Worm (Caenorhabditis elegans) whole organism, L4 larva: Measurements from ENCODE around the gene C03F11.2.
A peak's percentile ranks its signal among the peaks of the same experiment; 100 is the strongest.

Experiments
- T20F7.1 ChIP-seq: fragments of 200-800 bp; sonication (Bioruptor generic); optimal IDR thresholded peaks from 2 replicates; lab custom pipeline; 2018; ENCODE audit warnings: mild to moderate bottlenecking, missing genetic modification characterization, missing compliant biosample characterization
- T26A8.4 ChIP-seq: fragments of 200-800 bp; sonication (Bioruptor generic); IDR thresholded peaks from 2 replicates; pipeline ENCODE4 v1.3.6; 2022; ENCODE audit warnings: missing genetic modification characterization, missing compliant biosample characterization
- Y105C5A.15 ChIP-seq: fragments of 200-800 bp; sonication (Bioruptor generic); IDR thresholded peaks from 2 replicates; pipeline ENCODE4 v1.3.6; 2022; ENCODE audit warnings: missing genetic modification characterization, missing compliant biosample characterization
- Y5F2A.4 ChIP-seq: fragments of 200-800 bp; sonication (Bioruptor generic); optimal IDR thresholded peaks from 2 replicates; lab custom pipeline; 2018; ENCODE audit warnings: mild to moderate bottlenecking, missing genetic modification characterization, missing compliant biosample characterization
- ZK337.2 ChIP-seq: fragments of 200-800 bp; sonication (Bioruptor generic); IDR thresholded peaks from 2 replicates; pipeline ENCODE4 v1.3.6; 2022; ENCODE audit warnings: missing genetic modification reagents, missing genetic modification characterization, missing compliant biosample characterization
- aha-1 ChIP-seq: fragments of 150-350 bp; peaks from one replicate; lab custom pipeline; 2014; ENCODE audit warnings: missing biosample characterization, missing genetic modification characterization
- ama-1 ChIP-seq: fragments of 150-350 bp; optimal IDR thresholded peaks from 2 replicates; lab custom pipeline; 2014; ENCODE audit warnings: inconsistent platforms, mixed read lengths
- attf-4 ChIP-seq: sonication (generic microtip); optimal IDR thresholded peaks from 3 replicates; lab custom pipeline; 2017; ENCODE audit warnings: missing biosample characterization, missing genetic modification characterization
- ceh-20 ChIP-seq: fragments of 200-800 bp; sonication (Bioruptor generic); IDR thresholded peaks from 2 replicates; pipeline ENCODE4 v1.3.6; 2022; ENCODE audit warnings: missing genetic modification reagents, missing genetic modification characterization, missing compliant biosample characterization
- ceh-44 ChIP-seq: fragments of 200-800 bp; sonication (Bioruptor generic); IDR thresholded peaks from 2 replicates; pipeline ENCODE4 v1.3.6; 2022; ENCODE audit warnings: missing genetic modification reagents, missing genetic modification characterization, missing compliant biosample characterization
- ceh-62 ChIP-seq: sonication (generic microtip); optimal IDR thresholded peaks from 2 replicates; lab custom pipeline; 2017; ENCODE audit warnings: missing biosample characterization, missing genetic modification characterization
- cey-2 ChIP-seq: sonication (generic microtip); optimal IDR thresholded peaks from 3 replicates; lab custom pipeline; 2017; ENCODE audit warnings: missing genetic modification characterization, mild to moderate bottlenecking, missing compliant biosample characterization, antibody characterized with exemption, borderline replicate concordance; ENCODE audit not compliant: insufficient read depth
- ctbp-1 ChIP-seq: fragments of 200-800 bp; sonication (Bioruptor generic); IDR thresholded peaks from 2 replicates; pipeline ENCODE4 v1.3.6; 2022; ENCODE audit warnings: missing genetic modification reagents, missing genetic modification characterization, missing compliant biosample characterization
- dmd-9 ChIP-seq: fragments of 200-800 bp; sonication (Bioruptor generic); IDR thresholded peaks from 2 replicates; pipeline ENCODE4 v1.3.6; 2022; ENCODE audit warnings: missing genetic modification reagents, missing genetic modification characterization, missing compliant biosample characterization
- dpl-1 ChIP-seq: fragments of 150-350 bp; optimal IDR thresholded peaks from 2 replicates; lab custom pipeline; 2014; ENCODE audit warnings: missing biosample characterization, missing genetic modification reagents, missing genetic modification characterization
- dve-1 ChIP-seq: sonication (generic microtip); optimal IDR thresholded peaks from 2 replicates; lab custom pipeline; 2017; ENCODE audit warnings: antibody characterized with exemption, mild to moderate bottlenecking, missing genetic modification characterization, missing compliant biosample characterization; ENCODE audit not compliant: insufficient read depth
- egl-27 ChIP-seq: sonication (generic microtip); optimal IDR thresholded peaks from 3 replicates; lab custom pipeline; 2017; ENCODE audit warnings: missing biosample characterization, missing genetic modification reagents, missing genetic modification characterization
- egl-43 ChIP-seq: fragments of 200-800 bp; sonication (Bioruptor generic); IDR thresholded peaks from 2 replicates; pipeline ENCODE4 v1.3.6; 2022; ENCODE audit warnings: missing genetic modification reagents, missing genetic modification characterization, missing compliant biosample characterization
- fos-1 ChIP-seq: fragments of 150-350 bp; optimal IDR thresholded peaks from 2 replicates; lab custom pipeline; 2014; ENCODE audit warnings: missing biosample characterization, missing genetic modification characterization
- hlh-30 ChIP-seq: sonication (generic microtip); optimal IDR thresholded peaks from 2 replicates; lab custom pipeline; 2017; ENCODE audit warnings: antibody characterized with exemption, mild to moderate bottlenecking, missing genetic modification characterization, missing compliant biosample characterization; ENCODE audit not compliant: insufficient read depth
- hmg-1.1 ChIP-seq: fragments of 200-800 bp; sonication (Bioruptor generic); IDR thresholded peaks from 2 replicates; pipeline ENCODE4 v1.3.6; 2022; ENCODE audit warnings: missing genetic modification reagents, missing genetic modification characterization, missing compliant biosample characterization
- lim-7 ChIP-seq: fragments of 200-800 bp; sonication (Bioruptor generic); IDR thresholded peaks from 2 replicates; pipeline ENCODE4 v1.3.6; 2022; ENCODE audit warnings: missing genetic modification characterization, missing compliant biosample characterization
- lin-1 ChIP-seq: fragments of 200-800 bp; sonication (Bioruptor generic); IDR thresholded peaks from 2 replicates; pipeline ENCODE4 v1.3.6; 2022; ENCODE audit warnings: missing genetic modification reagents, missing genetic modification characterization, missing compliant biosample characterization
- lir-3 ChIP-seq: sonication (generic microtip); optimal IDR thresholded peaks from 2 replicates; lab custom pipeline; 2016; ENCODE audit warnings: mild to moderate bottlenecking, missing genetic modification characterization, missing compliant biosample characterization
- lsy-2 ChIP-seq, 2 experiments: fragments of 150-350 bp in 1 of 2; sonication (generic microtip) in 1 of 2; optimal IDR thresholded peaks; 2 replicates each; lab custom pipeline; 2014 to 2017; ENCODE audit warnings: missing biosample characterization in 2 of 2, missing genetic modification characterization in 2 of 2
- madf-5 ChIP-seq, 2 experiments: fragments of 200-800 bp; sonication (Bioruptor generic); IDR thresholded peaks; 2 replicates each; pipeline ENCODE4 v1.3.6; 2022; ENCODE audit warnings: missing compliant biosample characterization in 2 of 2, missing genetic modification characterization in 2 of 2
- madf-9 ChIP-seq: fragments of 200-800 bp; sonication (Bioruptor generic); conservative IDR thresholded peaks from 2 replicates; pipeline ENCODE4 v1.3.6; 2022; ENCODE audit warnings: missing genetic modification reagents, missing genetic modification characterization, missing compliant biosample characterization
- mdt-29 ChIP-seq: fragments of 200-800 bp; sonication (Bioruptor generic); IDR thresholded peaks from 2 replicates; pipeline ENCODE4 v1.3.6; 2022; ENCODE audit warnings: missing genetic modification reagents, missing genetic modification characterization, missing compliant biosample characterization
- mep-1 ChIP-seq: fragments of 150-350 bp; sonication (generic microtip); optimal IDR thresholded peaks from 3 replicates; lab custom pipeline; 2014; ENCODE audit warnings: missing biosample characterization, missing genetic modification characterization
- mes-2 ChIP-seq: sonication (generic microtip); optimal IDR thresholded peaks from 2 replicates; lab custom pipeline; 2016; ENCODE audit warnings: missing genotype, mild to moderate bottlenecking, missing genetic modification characterization, missing compliant biosample characterization; ENCODE audit not compliant: poor library complexity, severe bottlenecking
- nhr-10 ChIP-seq: fragments of 150-350 bp; optimal IDR thresholded peaks from 2 replicates; lab custom pipeline; 2014; ENCODE audit warnings: missing biosample characterization, missing genetic modification characterization
- nhr-111 ChIP-seq: fragments of 200-800 bp; sonication (Bioruptor generic); optimal IDR thresholded peaks from 2 replicates; lab custom pipeline; 2018; ENCODE audit warnings: mild to moderate bottlenecking, missing genetic modification characterization, missing compliant biosample characterization
- nhr-237 ChIP-seq: sonication (generic microtip); optimal IDR thresholded peaks from 2 replicates; lab custom pipeline; 2017; ENCODE audit warnings: missing biosample characterization, missing genetic modification characterization
- nhr-41 ChIP-seq: fragments of 200-800 bp; sonication (Bioruptor generic); IDR thresholded peaks from 2 replicates; pipeline ENCODE4 v1.3.6; 2022; ENCODE audit warnings: missing genetic modification reagents, missing genetic modification characterization, missing compliant biosample characterization
- nhr-42 ChIP-seq: fragments of 200-800 bp; sonication (Bioruptor generic); IDR thresholded peaks from 2 replicates; pipeline ENCODE4 v1.3.6; 2022; ENCODE audit warnings: missing genetic modification characterization, missing compliant biosample characterization
- nhr-48 ChIP-seq: sonication (generic microtip); optimal IDR thresholded peaks from 2 replicates; lab custom pipeline; 2016; ENCODE audit warnings: mild to moderate bottlenecking, missing genetic modification characterization, missing compliant biosample characterization
- nhr-6 ChIP-seq: fragments of 150-350 bp; optimal IDR thresholded peaks from 2 replicates; lab custom pipeline; 2014; ENCODE audit warnings: missing biosample characterization, missing genetic modification characterization
- pha-4 ChIP-seq, 2 experiments: fragments of 150-350 bp in 1 of 2; fragments of 200-800 bp in 1 of 2; sonication (Bioruptor generic) in 1 of 2; IDR thresholded peaks in 1 of 2; optimal IDR thresholded peaks in 1 of 2; 2 replicates each; pipeline versions ENCODE4 v1.3.6 to Lab custom; 2014 to 2022; ENCODE audit warnings: missing genetic modification characterization in 2 of 2, missing genetic modification reagents in 2 of 2, missing biosample characterization in 1 of 2, missing compliant biosample characterization in 1 of 2
- php-3 ChIP-seq: fragments of 200-800 bp; sonication (Bioruptor generic); IDR thresholded peaks from 2 replicates; pipeline ENCODE4 v1.3.6; 2022; ENCODE audit warnings: missing genetic modification reagents, missing genetic modification characterization, missing compliant biosample characterization
- pqm-1 ChIP-seq: sonication (generic microtip); optimal IDR thresholded peaks from 2 replicates; lab custom pipeline; 2017; ENCODE audit warnings: missing biosample characterization, missing genetic modification characterization
- saeg-2 ChIP-seq: fragments of 200-800 bp; sonication (Bioruptor generic); IDR thresholded peaks from 2 replicates; pipeline ENCODE4 v1.3.6; 2022; ENCODE audit warnings: missing genetic modification reagents, missing genetic modification characterization, missing compliant biosample characterization
- set-16 ChIP-seq: fragments of 200-800 bp; sonication (Bioruptor generic); IDR thresholded peaks from 2 replicates; pipeline ENCODE4 v1.3.6; 2022; ENCODE audit warnings: missing genetic modification reagents, missing genetic modification characterization, missing compliant biosample characterization
- spr-1 ChIP-seq: sonication (generic microtip); optimal IDR thresholded peaks from 2 replicates; lab custom pipeline; 2016; ENCODE audit warnings: mild to moderate bottlenecking, missing genetic modification characterization, missing compliant biosample characterization
- tag-97 ChIP-seq: fragments of 200-800 bp; sonication (Bioruptor generic); IDR thresholded peaks from 2 replicates; pipeline ENCODE4 v1.3.6; 2022; ENCODE audit warnings: missing genetic modification characterization, missing compliant biosample characterization
- tra-1 ChIP-seq: fragments of 200-800 bp; sonication (Bioruptor generic); IDR thresholded peaks from 2 replicates; pipeline ENCODE4 v1.3.6; 2022; ENCODE audit warnings: missing genetic modification reagents, missing genetic modification characterization, missing compliant biosample characterization
- vab-7 ChIP-seq: fragments of 200-800 bp; sonication (Bioruptor generic); IDR thresholded peaks from 2 replicates; pipeline ENCODE4 v1.3.6; 2022; ENCODE audit warnings: missing genetic modification reagents, missing genetic modification characterization, missing compliant biosample characterization
- zfp-3 ChIP-seq: fragments of 200-800 bp; sonication (Bioruptor generic); conservative IDR thresholded peaks from 2 replicates; pipeline ENCODE4 v1.3.6; 2022; ENCODE audit warnings: missing genetic modification reagents, missing genetic modification characterization, missing compliant biosample characterization
- zip-11 ChIP-seq: fragments of 200-800 bp; sonication (Bioruptor generic); IDR thresholded peaks from 2 replicates; pipeline ENCODE4 v1.3.6; 2022; ENCODE audit warnings: missing genetic modification characterization, missing compliant biosample characterization
- zip-2 ChIP-seq: fragments of 150-350 bp; optimal IDR thresholded peaks from 2 replicates; lab custom pipeline; 2014; ENCODE audit warnings: missing biosample characterization, missing genetic modification characterization
- ztf-7 ChIP-seq: fragments of 150-350 bp; optimal IDR thresholded peaks from 2 replicates; lab custom pipeline; 2014; ENCODE audit warnings: missing biosample characterization, missing genetic modification characterization

The C03F11.2 gene

DNA sequence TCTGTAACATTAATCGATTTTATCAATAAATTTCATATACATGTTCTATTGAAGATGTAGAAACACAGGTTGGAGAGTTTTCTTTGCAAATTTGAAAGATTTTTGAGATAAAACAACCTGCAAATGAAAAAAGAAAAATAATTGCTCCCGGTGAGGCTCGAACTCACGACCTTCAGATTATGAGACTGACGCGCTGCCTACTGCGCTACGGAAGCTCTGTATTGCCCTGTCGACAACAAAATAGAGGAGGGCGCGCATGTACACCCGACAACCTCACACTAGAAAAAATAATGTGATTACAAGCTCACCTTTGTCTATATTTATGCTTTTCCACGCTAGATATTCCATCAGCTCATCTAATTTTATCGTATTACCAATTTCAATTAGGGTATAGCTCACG, 10.1 kb upstream of the C03F11.2 start (continued):
- peak; percentile 28 for TF ChIP-seq spr-1
- TF ChIP-seq lsy-2 (tag; optimal IDR thresholded peaks at IDR 0.05; lab: Kevin White, UChicago) = no peak
- TF ChIP-seq ztf-7 = no peak
- no peak for TF ChIP-seq nhr-10 (tag; lab: Kevin White, UChicago)
- no peak for TF ChIP-seq mdt-29 (GFP tag; lab: Robert Waterston, UW)
- TF ChIP-seq Y5F2A.4 = peak; percentile 9
- no peak for TF ChIP-seq hlh-30
- no peak for TF ChIP-seq set-16 (GFP tag; lab: Robert Waterston, UW)
- no peak for TF ChIP-seq saeg-2 (GFP tag; lab: Robert Waterston, UW)
- TF ChIP-seq pqm-1 (tag; lab: Kevin White, UChicago) = no peak
- 0 out of 2 replicates have a peak, but pooled peaks have one; percentile 22 for TF ChIP-seq madf-9 (GFP tag; lab: Robert Waterston, UW)
- TF ChIP-seq fos-1 (tag; lab: Kevin White, UChicago) = no peak
- peak; percentile 67; the same call in 1 of the 2 replicates for TF ChIP-seq nhr-41 (GFP tag; lab: Robert Waterston, UW)
- peak; percentile 68 for TF ChIP-seq ceh-44 (GFP tag; lab: Robert Waterston, UW)
- TF ChIP-seq pha-4 (GFP tag; IDR thresholded peaks at IDR 0.05; lab: Robert Waterston, UW) = no peak; the same call in 1 of the 2 replicates
- no peak for TF ChIP-seq pha-4 (tag; optimal IDR thresholded peaks at IDR 0.05; lab: Kevin White, UChicago)
- TF ChIP-seq php-3 (GFP tag; lab: Robert Waterston, UW) = peak; percentile 30; the same call in 1 of the 2 replicates
- TF ChIP-seq aha-1 (tag; lab: Kevin White, UChicago) = no peak
- TF ChIP-seq tag-97 (GFP tag; lab: Robert Waterston, UW) = no peak
- TF ChIP-seq nhr-6 (tag; lab: Kevin White, UChicago) = no peak
- TF ChIP-seq madf-5 (GFP tag; IDR thresholded peaks at IDR 0.05; lab: Robert Waterston, UW) = peak in 1 of 2 experiments; percentile 73; a peak in 1 of 4 replicates
- TF ChIP-seq dve-1 (tag; lab: Kevin White, UChicago) = no peak
- TF ChIP-seq vab-7 (GFP tag; lab: Robert Waterston, UW) = peak; percentile 63
- peak; percentile 56 for TF ChIP-seq hmg-1.1 (GFP tag; lab: Robert Waterston, UW)
- no peak; the same call in 1 of the 2 replicates for TF ChIP-seq Y105C5A.15 (GFP tag; lab: Robert Waterston, UW)
- TF ChIP-seq attf-4 (tag; lab: Kevin White, UChicago) = no peak
- no peak for TF ChIP-seq zip-2 (tag; lab: Kevin White, UChicago)
- no peak for TF ChIP-seq ceh-62 (tag; lab: Kevin White, UChicago)
- TF ChIP-seq nhr-111 (GFP tag; lab: Kevin White, UChicago) = peak; percentile 61
- peak; percentile 51; the same call in 1 of the 2 replicates for TF ChIP-seq dmd-9 (GFP tag; lab: Robert Waterston, UW)
- TF ChIP-seq ceh-20 (GFP tag; lab: Robert Waterston, UW) = 0 out of 2 replicates have a peak, but pooled peaks have one; percentile 22
- TF ChIP-seq T26A8.4 (GFP tag; lab: Robert Waterston, UW) = 0 out of 2 replicates have a peak, but pooled peaks have one; percentile 74
- no peak for TF ChIP-seq ama-1 (lab: Kevin White, UChicago)
- no peak for TF ChIP-seq cey-2 (tag; lab: Kevin White, UChicago)
- 0 out of 2 replicates have a peak, but pooled peaks have one; percentile 41 for TF ChIP-seq ctbp-1 (GFP tag; lab: Robert Waterston, UW)
- peak; percentile 69; the same call in 1 of the 2 replicates for TF ChIP-seq tra-1 (GFP tag; lab: Robert Waterston, UW)
- TF ChIP-seq egl-43 = peak; percentile 84
- TF ChIP-seq nhr-237 (tag; lab: Kevin White, UChicago) = no peak
- TF ChIP-seq zfp-3 = 0 out of 2 replicates have a peak, but pooled peaks have one; percentile 56
- TF ChIP-seq nhr-48 (tag; lab: Kevin White, UChicago) = no peak
- TF ChIP-seq zip-11 (GFP tag; lab: Robert Waterston, UW) = no peak
- TF ChIP-seq nhr-42 (GFP tag; lab: Robert Waterston, UW) = 0 out of 2 replicates have a peak, but pooled peaks have one; percentile 27
- no peak for TF ChIP-seq T20F7.1
- no peak for TF ChIP-seq lir-3 (tag; lab: Kevin White, UChicago)
- 0 out of 2 replicates have a peak, but pooled peaks have one; percentile 30 for TF ChIP-seq lin-1 (GFP tag; lab: Robert Waterston, UW)
- no peak for TF ChIP-seq mep-1
- TF ChIP-seq mes-2 (tag; lab: Kevin White, UChicago) = peak; percentile 63
- TF ChIP-seq lim-7 (GFP tag; lab: Robert Waterston, UW) = peak; percentile 82
- TF ChIP-seq dpl-1 (GFP tag; lab: Kevin White, UChicago) = no peak
- TF ChIP-seq egl-27 (tag; lab: Kevin White, UChicago) = no peak
- 0 out of 2 replicates have a peak, but pooled peaks have one; percentile 17 for TF ChIP-seq ZK337.2
